Fruit fly (Drosophila melanogaster): ENCODE results near the gene CG9147.

The CG9147 gene

DNA sequence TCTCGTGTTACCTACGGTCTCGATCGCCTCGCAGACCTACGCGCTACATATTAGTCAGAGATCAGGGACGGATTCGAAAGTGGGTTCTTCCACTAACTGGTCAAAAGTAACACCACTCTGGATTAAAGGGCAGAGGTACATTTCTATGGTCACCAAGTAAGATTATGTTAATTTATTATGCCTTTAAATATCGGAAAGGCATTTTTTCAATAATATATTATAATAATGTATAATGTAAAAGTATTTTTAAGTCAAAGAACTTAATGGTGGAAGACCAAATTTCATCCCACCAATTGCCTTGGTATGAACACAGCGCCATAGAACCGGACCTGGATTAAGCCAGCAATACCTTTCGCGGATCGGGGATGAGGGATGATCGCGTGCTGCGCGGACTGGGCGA is 43.0 kb upstream of the CG9147 start (continued):
- TF ChIP-seq CG31224 (GFP tag; IDR thresholded peaks at IDR 0.05) = no peak
- TF ChIP-seq chif (GFP tag; optimal IDR thresholded peaks at IDR 0.05) = no peak
- TF ChIP-seq CkIIα-i1 (GFP tag; IDR thresholded peaks at IDR 0.05) = no peak
- no peak for TF ChIP-seq CG9932 (GFP tag; IDR thresholded peaks at IDR 0.05)
- no peak for TF ChIP-seq CG13424 (tag; optimal IDR thresholded peaks at IDR 0.05)
- no peak for TF ChIP-seq CG14441 (GFP tag; IDR thresholded peaks at IDR 0.05)
- TF ChIP-seq CG9797 (GFP tag; optimal IDR thresholded peaks at IDR 0.05) = no peak
- TF ChIP-seq CG17328 (GFP tag; IDR thresholded peaks at IDR 0.05) = no peak
- TF ChIP-seq crol (GFP tag; IDR thresholded peaks at IDR 0.05) = no peak
- TF ChIP-seq CG14710 (tag; optimal IDR thresholded peaks at IDR 0.05) = peak; percentile 54
- TF ChIP-seq Bteb2 (GFP tag; optimal IDR thresholded peaks at IDR 0.05) = no peak
- no peak for TF ChIP-seq Asciz (GFP tag; optimal IDR thresholded peaks at IDR 0.05)
- TF ChIP-seq oc (tag; optimal IDR thresholded peaks at IDR 0.05) = no peak
- no peak for TF ChIP-seq TFAM (GFP tag; optimal IDR thresholded peaks at IDR 0.05)
- no peak for TF ChIP-seq CG1024 (GFP tag; IDR thresholded peaks at IDR 0.05)
- TF ChIP-seq gt (GFP tag; IDR thresholded peaks at IDR 0.05) = no peak
- no peak for TF ChIP-seq MESR4 (GFP tag; optimal IDR thresholded peaks at IDR 0.05)
- TF ChIP-seq eve (GFP tag; optimal IDR thresholded peaks at IDR 0.05) = no peak
- no peak for TF ChIP-seq CG32767 (GFP tag; IDR thresholded peaks at IDR 0.05)
- TF ChIP-seq Doc2 (GFP tag; IDR thresholded peaks at IDR 0.05) = no peak
- no peak for TF ChIP-seq CG12942 (GFP tag; optimal IDR thresholded peaks at IDR 0.05)
- no peak for TF ChIP-seq insv (GFP tag; optimal IDR thresholded peaks at IDR 0.05)
- TF ChIP-seq amos (GFP tag; IDR thresholded peaks at IDR 0.05; ENCODE audit: partially characterized antibody) = no peak
- TF ChIP-seq CG3726 (GFP tag; IDR thresholded peaks at IDR 0.05) = no peak
- TF ChIP-seq Vsx1 (GFP tag; optimal IDR thresholded peaks at IDR 0.05) = no peak
- TF ChIP-seq CG10979 (tag; optimal IDR thresholded peaks at IDR 0.05) = peak; percentile 47
- no peak for TF ChIP-seq Gsc (GFP tag; IDR thresholded peaks at IDR 0.05)
- TF ChIP-seq lbe (GFP tag; optimal IDR thresholded peaks at IDR 0.05) = no peak
- TF ChIP-seq CG17385 (GFP tag; optimal IDR thresholded peaks at IDR 0.05) = no peak
- TF ChIP-seq CG11085 (GFP tag; IDR thresholded peaks at IDR 0.05) = no peak
- TF ChIP-seq CG2712 (tag; optimal IDR thresholded peaks at IDR 0.05) = peak; percentile 70
- TF ChIP-seq CG16863 (GFP tag; optimal IDR thresholded peaks at IDR 0.05) = no peak
- TF ChIP-seq her (GFP tag; optimal IDR thresholded peaks at IDR 0.05) = no peak
- TF ChIP-seq D19A (tag; optimal IDR thresholded peaks at IDR 0.05) = peak; percentile 44
- no peak for TF ChIP-seq Aef1 (GFP tag; IDR thresholded peaks at IDR 0.05)
- no peak for TF ChIP-seq CG12769 (tag; optimal IDR thresholded peaks at IDR 0.05)
- no peak for TF ChIP-seq Bdp1 (GFP tag; optimal IDR thresholded peaks at IDR 0.05)
- peak; percentile 61 for TF ChIP-seq CG17361 (GFP tag; IDR thresholded peaks at IDR 0.05)
- TF ChIP-seq CG17186 (GFP tag; optimal IDR thresholded peaks at IDR 0.05) = no peak
- no peak for TF ChIP-seq CG14014 (GFP tag; IDR thresholded peaks at IDR 0.05)
- TF ChIP-seq CG16779 (GFP tag; IDR thresholded peaks at IDR 0.05) = no peak
- TF ChIP-seq CG9727 (GFP tag; optimal IDR thresholded peaks at IDR 0.05) = peak; percentile 52
- no peak for TF ChIP-seq vfl (GFP tag; optimal IDR thresholded peaks at IDR 0.05)
- TF ChIP-seq fd102C (GFP tag; optimal IDR thresholded peaks at IDR 0.05) = no peak
- TF ChIP-seq Fer1 (GFP tag; optimal IDR thresholded peaks at IDR 0.05) = no peak
- TF ChIP-seq pan (optimal IDR thresholded peaks at IDR 0.05) = no peak
- TF ChIP-seq pan (GFP tag; optimal IDR thresholded peaks at IDR 0.05 in 1 of 2, IDR thresholded peaks at IDR 0.05 in 1 of 2) = no peak
- no peak for TF ChIP-seq gce (GFP tag; IDR thresholded peaks at IDR 0.05)
- TF ChIP-seq Dad (GFP tag; optimal IDR thresholded peaks at IDR 0.05) = no peak
- TF ChIP-seq br (optimal IDR thresholded peaks at IDR 0.05) = no peak
- no peak for TF ChIP-seq Dp (GFP tag; optimal IDR thresholded peaks at IDR 0.05)
- TF ChIP-seq CG13775 (GFP tag; optimal IDR thresholded peaks at IDR 0.05) = no peak
- no peak for TF ChIP-seq hb (GFP tag; IDR thresholded peaks at IDR 0.05; ENCODE audit: partially characterized antibody)

Measured in whole organism, embryonic.